Worm (Caenorhabditis elegans) whole organism, late embryonic: ENCODE data around the gene F57B1.5.

Experiments used
- T23F11.4 ChIP-seq: fragments of 200-800 bp; sonication (Bioruptor generic); optimal IDR thresholded peaks from 2 replicates; lab custom pipeline; 2018; ENCODE audit warnings: mild to moderate bottlenecking, missing genetic modification characterization, missing compliant biosample characterization
- ama-1 ChIP-seq: fragments of 150-350 bp; optimal IDR thresholded peaks from 2 replicates; lab custom pipeline; 2014
- pros-1 ChIP-seq: fragments of 150-350 bp; optimal IDR thresholded peaks from 2 replicates; lab custom pipeline; 2014; ENCODE audit warnings: missing biosample characterization, missing genetic modification reagents, missing genetic modification characterization

DNA sequence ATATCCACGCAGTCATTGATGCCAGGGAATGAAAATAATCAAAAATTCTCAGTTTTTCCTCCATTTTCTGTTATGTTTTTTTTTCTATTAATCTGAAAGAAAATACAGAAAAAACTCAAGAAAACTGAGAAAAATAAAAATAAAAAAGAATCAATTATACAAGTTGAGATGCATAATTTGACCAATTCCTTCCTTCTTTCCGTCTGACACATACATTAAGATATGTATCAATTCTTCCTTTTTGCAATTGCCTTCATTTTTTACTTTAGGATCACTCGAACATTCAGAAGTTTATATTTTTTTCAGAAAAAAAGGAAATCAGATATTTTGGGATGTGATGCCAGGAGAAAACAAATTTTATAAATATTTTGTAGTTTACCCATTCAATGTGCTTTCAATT, at the start of gene F57B1.5:
- TF ChIP-seq pros-1 (tag; lab: Kevin White, UChicago) (no peak), ama-1 (lab: Kevin White, UChicago) (no peak), T23F11.4 (GFP tag; lab: Kevin White, UChicago) (no peak)
